Worm (Caenorhabditis elegans): ENCODE measurements around the gene ZK1290.10.

The ZK1290.10 gene

DNA sequence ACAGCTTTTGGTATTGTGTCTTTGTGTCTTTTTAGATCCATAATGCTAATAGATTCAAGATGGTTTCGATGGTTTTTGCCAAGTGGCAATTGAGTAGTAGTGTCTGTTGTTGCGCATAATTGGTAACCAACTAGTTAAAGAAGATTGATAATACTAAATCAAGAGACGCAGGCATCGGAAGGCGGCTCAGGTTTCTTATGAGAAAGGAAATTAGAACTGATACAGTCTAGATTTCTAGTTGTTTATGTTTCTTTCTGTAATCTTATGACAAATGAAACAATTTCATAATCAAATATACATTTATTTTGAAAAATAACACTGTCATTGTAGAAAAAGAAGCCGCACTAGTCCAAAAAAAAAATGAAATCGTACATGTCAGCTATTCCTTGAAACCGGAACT lies at the start of gene ZK1290.10:
Gene ZK1290.10, minus strand, starts transcription at position 101 of the 400 bp plus-strand sequence.
- TF ChIP-seq F13H6.1 (tag; optimal IDR thresholded peaks at IDR 0.05) = no peak
- TF ChIP-seq elt-1 (tag; optimal IDR thresholded peaks at IDR 0.05) = no peak
- TF ChIP-seq unc-39 (tag; optimal IDR thresholded peaks at IDR 0.05) = no peak
- TF ChIP-seq Y55F3AM.14 (GFP tag; optimal IDR thresholded peaks at IDR 0.05) = no peak
- TF ChIP-seq gmeb-1 (tag; optimal IDR thresholded peaks at IDR 0.05) = no peak
- TF ChIP-seq ZK546.5 (tag; optimal IDR thresholded peaks at IDR 0.05) = no peak
- TF ChIP-seq nhr-12 (tag; optimal IDR thresholded peaks at IDR 0.05) = no peak
- TF ChIP-seq nhr-129 (tag; optimal IDR thresholded peaks at IDR 0.05) = no peak
- no peak for TF ChIP-seq ceh-16 (tag; optimal IDR thresholded peaks at IDR 0.05)
- TF ChIP-seq mab-5 (tag; optimal IDR thresholded peaks at IDR 0.05) = no peak
- no peak for TF ChIP-seq lin-13 (GFP tag; optimal IDR thresholded peaks at IDR 0.05)

DNA sequence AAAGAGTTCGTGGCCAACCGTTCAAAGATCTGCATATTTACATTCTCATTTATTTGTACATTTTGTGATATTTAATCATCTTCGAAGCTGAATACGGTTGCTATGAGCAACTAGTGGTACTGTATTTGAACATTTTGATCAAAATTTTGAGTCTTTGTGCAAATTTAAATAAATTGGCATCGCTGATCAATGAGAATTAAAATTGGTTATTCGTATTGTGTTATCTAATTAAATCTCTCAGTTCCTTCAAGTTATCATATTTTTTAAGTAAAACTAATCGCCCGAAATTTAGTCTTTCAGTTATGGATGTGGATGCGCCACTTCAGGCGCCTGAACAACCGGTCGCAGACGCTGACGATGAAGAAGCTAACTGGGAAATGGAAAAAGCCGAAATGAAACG lies 45.7 kb upstream of the ZK1290.10 start, which contains the start of gene npp-21:
Gene npp-21, plus strand, starts transcription at position 301 of the 400 bp plus-strand sequence.
- TF ChIP-seq peb-1 (tag; optimal IDR thresholded peaks at IDR 0.05) = no peak

ce11 chrII:7598702-7599314 lies 45.1 kb upstream of the ZK1290.10 start, which contains the start of gene pgam-5:
Gene pgam-5 (minus strand): TSS chrII:7598752.
- TF ChIP-seq nhr-237 (tag; optimal IDR thresholded peaks at IDR 0.05) (no peak), ztf-11 (tag; optimal IDR thresholded peaks at IDR 0.05) (no peak), nhr-129 (tag; optimal IDR thresholded peaks at IDR 0.05) (peak; percentile 4), ceh-16 (tag; optimal IDR thresholded peaks at IDR 0.05) (no peak), skn-1 (tag; optimal IDR thresholded peaks at IDR 0.05) (no peak)

DNA sequence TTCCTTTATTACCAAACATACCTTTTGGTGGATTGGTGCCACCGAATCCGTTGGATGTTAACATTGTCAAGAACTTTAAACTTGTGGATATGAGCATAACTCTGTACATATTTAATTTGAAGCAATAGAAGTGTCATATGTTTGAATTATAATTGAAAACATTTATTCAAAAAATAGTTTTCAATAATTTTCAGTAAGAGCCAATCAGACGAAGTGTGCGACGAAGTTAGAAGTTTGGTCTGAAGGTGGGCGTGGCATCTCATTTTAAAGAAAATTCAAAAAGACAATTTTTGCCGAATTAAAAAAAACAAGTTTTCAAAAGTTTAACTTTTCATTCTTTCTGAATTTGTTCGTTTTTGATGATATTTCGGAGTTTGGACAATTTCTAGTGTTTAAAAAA lies 41.1 kb upstream of the ZK1290.10 start, which contains the start of gene syd-1:
Gene syd-1, minus strand, starts transcription at position 101 of the 400 bp plus-strand sequence.
- TF ChIP-seq nhr-77 (tag; optimal IDR thresholded peaks at IDR 0.05) = no peak
- TF ChIP-seq nhr-129 (tag; optimal IDR thresholded peaks at IDR 0.05) = no peak
- TF ChIP-seq Y55F3AM.14 (GFP tag; optimal IDR thresholded peaks at IDR 0.05) = no peak
- TF ChIP-seq mdl-1 (tag; optimal IDR thresholded peaks at IDR 0.05) = no peak
- TF ChIP-seq unc-62 (GFP tag; optimal IDR thresholded peaks at IDR 0.05) = no peak
- no peak for TF ChIP-seq nhr-6 (tag; optimal IDR thresholded peaks at IDR 0.05)
- TF ChIP-seq egl-27 (tag; optimal IDR thresholded peaks at IDR 0.05) = no peak
- no peak for TF ChIP-seq C34F6.9 (tag; optimal IDR thresholded peaks at IDR 0.05)

- TF ChIP-seq ceh-82 (tag; optimal IDR thresholded peaks at IDR 0.05) (no peak), lin-13 (GFP tag; optimal IDR thresholded peaks at IDR 0.05) (no peak), ztf-11 (tag; optimal IDR thresholded peaks at IDR 0.05) (no peak), nhr-23 (tag; optimal IDR thresholded peaks at IDR 0.05) (no peak), sma-9 (GFP tag; optimal IDR thresholded peaks at IDR 0.05) (peak; percentile 18), sma-9 (tag; optimal IDR thresholded peaks at IDR 0.05) (no peak)
Observed at ce11 chrII:7594262-7594661, 40.6 kb upstream of the ZK1290.10 start.

ce11 chrII:7593227-7593626 lies 39.5 kb upstream of the ZK1290.10 start:
- TF ChIP-seq ZK546.5 (tag; optimal IDR thresholded peaks at IDR 0.05) (no peak), lsy-2 (tag; optimal IDR thresholded peaks at IDR 0.05) (peak in 1 of 2 experiments; percentile 35), skn-1 (tag; optimal IDR thresholded peaks at IDR 0.05) (no peak), lin-39 (tag; optimal IDR thresholded peaks at IDR 0.05) (no peak), zag-1 (tag; optimal IDR thresholded peaks at IDR 0.05) (peak; percentile 83), nhr-129 (tag; optimal IDR thresholded peaks at IDR 0.05) (peak; percentile 46), sma-9 (GFP tag; optimal IDR thresholded peaks at IDR 0.05) (peak; percentile 22), sma-9 (tag; optimal IDR thresholded peaks at IDR 0.05) (no peak), unc-55 (GFP tag; optimal IDR thresholded peaks at IDR 0.05) (peak; percentile 66), ceh-16 (tag; optimal IDR thresholded peaks at IDR 0.05) (no peak), mdl-1 (tag; optimal IDR thresholded peaks at IDR 0.05) (no peak), unc-39 (tag; optimal IDR thresholded peaks at IDR 0.05) (no peak), elt-3 (tag; optimal IDR thresholded peaks at IDR 0.05) (no peak), sem-4 (tag; optimal IDR thresholded peaks at IDR 0.05) (peak; percentile 21), C34F6.9 (tag; optimal IDR thresholded peaks at IDR 0.05) (peak; percentile 53), mab-5 (tag; optimal IDR thresholded peaks at IDR 0.05) (peak; percentile 6), lin-11 (tag; optimal IDR thresholded peaks at IDR 0.05) (peak; percentile 38), F13H6.1 (tag; optimal IDR thresholded peaks at IDR 0.05) (peak; percentile 67), nhr-237 (tag; optimal IDR thresholded peaks at IDR 0.05) (no peak)
